Fruit fly (Drosophila melanogaster) whole organism, pupa: ENCODE data around the gene Nepl21.
A peak's percentile ranks its signal among the peaks of the same experiment; 100 is the strongest.

Experiments used
- CG10348 ChIP-seq: fragments of 200-800 bp; sonication (Bioruptor generic); IDR thresholded peaks from 2 replicates; pipeline ENCODE4 v1.3.6; 2022; ENCODE audit warnings: missing biosample characterization, missing genetic modification characterization
- CG12605 ChIP-seq: fragments of 200-800 bp; sonication (Bioruptor generic); IDR thresholded peaks from 2 replicates; pipeline ENCODE4 v1.3.6; 2022; ENCODE audit warnings: missing biosample characterization, missing genetic modification characterization
- CG14655 ChIP-seq: fragments of 200-800 bp; sonication (Bioruptor generic); optimal IDR thresholded peaks from 3 replicates; lab custom pipeline; 2017; ENCODE audit warnings: mild to moderate bottlenecking, missing biosample characterization, missing genetic modification reagents, missing genetic modification characterization
- CG17806 ChIP-seq: fragments of 200-800 bp; sonication (Bioruptor generic); optimal IDR thresholded peaks from 2 replicates; lab custom pipeline; 2018; ENCODE audit warnings: missing biosample characterization, mild to moderate bottlenecking, missing genetic modification characterization, moderate library complexity
- CG34367 ChIP-seq: fragments of 200-800 bp; sonication (Bioruptor generic); optimal IDR thresholded peaks from 2 replicates; lab custom pipeline; 2018; ENCODE audit warnings: missing biosample characterization, mild to moderate bottlenecking, missing genetic modification characterization
- CG8301 ChIP-seq: fragments of 200-800 bp; sonication (Bioruptor generic); optimal IDR thresholded peaks from 2 replicates; lab custom pipeline; 2018; ENCODE audit warnings: missing biosample characterization, mild to moderate bottlenecking, missing genetic modification characterization
- CG9948 ChIP-seq: fragments of 200-800 bp; sonication (Bioruptor generic); optimal IDR thresholded peaks from 2 replicates; lab custom pipeline; 2018; ENCODE audit warnings: missing biosample characterization, mild to moderate bottlenecking, missing genetic modification characterization, moderate library complexity
- EcR ChIP-seq: fragments of 200-800 bp; sonication (Bioruptor generic); optimal IDR thresholded peaks from 3 replicates; lab custom pipeline; 2019; ENCODE audit warnings: missing biosample characterization, missing genetic modification characterization, mild to moderate bottlenecking, moderate library complexity, missing genetic modification reagents
- Pif1B ChIP-seq: fragments of 200-800 bp; sonication (Bioruptor generic); optimal IDR thresholded peaks from 3 replicates; lab custom pipeline; 2016; ENCODE audit warnings: missing biosample characterization, missing genetic modification characterization
- Snoo ChIP-seq: fragments of 200-800 bp; sonication (Bioruptor generic); optimal IDR thresholded peaks from 3 replicates; lab custom pipeline; 2017; ENCODE audit warnings: missing biosample characterization, mild to moderate bottlenecking, missing genetic modification characterization, inconsistent platforms
- fd96Ca ChIP-seq: fragments of 200-800 bp; sonication (Bioruptor generic); IDR thresholded peaks from 3 replicates; pipeline ENCODE4 v1.3.6; 2022; ENCODE audit warnings: missing biosample characterization, missing genetic modification characterization
- gl ChIP-seq: fragments of 200-800 bp; sonication (Bioruptor generic); optimal IDR thresholded peaks from 2 replicates; lab custom pipeline; 2018; ENCODE audit warnings: missing biosample characterization, mild to moderate bottlenecking, missing genetic modification characterization

dm6 chr3R:28840620-28841019, 42.9 kb upstream of the Nepl21 start:
- no peak for TF ChIP-seq CG12605 (GFP tag; lab: Robert Waterston, UW)
- TF ChIP-seq CG8301: no peak
- TF ChIP-seq CG17806 (tag; lab: Kevin White, UChicago): no peak
- TF ChIP-seq CG14655: no peak
- TF ChIP-seq CG34367 (tag; lab: Kevin White, UChicago): no peak
- no peak for TF ChIP-seq gl (tag; lab: Kevin White, UChicago)
- no peak for TF ChIP-seq fd96Ca (GFP tag; lab: Robert Waterston, UW)
- TF ChIP-seq CG10348 (GFP tag; lab: Robert Waterston, UW): no peak
- TF ChIP-seq Snoo: no peak
- TF ChIP-seq EcR (GFP tag; lab: Kevin White, UChicago): peak; percentile 58
- no peak for TF ChIP-seq CG9948 (tag; lab: Kevin White, UChicago)
- TF ChIP-seq Pif1B (GFP tag; lab: Kevin White, UChicago): no peak
